Worm (Caenorhabditis elegans): ENCODE results near the gene Y57G7A.5.

DNA sequence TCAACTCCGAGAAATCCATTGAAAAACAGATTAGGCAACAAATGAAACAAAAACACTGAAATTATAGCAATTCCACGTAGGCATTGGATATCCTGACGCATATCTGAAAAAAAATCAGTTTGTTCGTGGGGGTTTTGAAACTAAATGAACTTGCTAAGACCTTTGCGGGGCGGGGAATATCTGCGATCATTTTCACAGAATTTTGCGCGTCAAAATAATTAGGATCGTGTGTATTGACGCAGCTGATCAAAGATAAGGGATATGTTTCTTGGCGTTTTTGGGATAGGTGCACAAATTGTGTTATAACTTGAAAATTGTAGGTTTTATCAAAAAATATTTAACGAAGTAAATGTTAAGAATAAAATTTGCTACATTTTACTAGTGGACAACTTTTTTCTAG lies 8.5 kb downstream of the Y57G7A.5 start, which contains the start of gene oac-30:
- TF ChIP-seq unc-130 (GFP tag; optimal IDR thresholded peaks at IDR 0.05) (no peak), ama-1 (optimal IDR thresholded peaks at IDR 0.05) (no peak), lin-13 (GFP tag; optimal IDR thresholded peaks at IDR 0.05) (no peak), ctbp-1 (GFP tag; IDR thresholded peaks at IDR 0.05) (no peak), mdl-1 (tag; optimal IDR thresholded peaks at IDR 0.05) (no peak), lin-29 (GFP tag; IDR thresholded peaks at IDR 0.05) (no peak)
